Worm (Caenorhabditis elegans): ENCODE measurements around the gene srj-50.

The srj-50 gene

ce11 chrV:2876188-2876831, 43.5 kb downstream of the srj-50 start:
- TF ChIP-seq tbx-37 (GFP tag; conservative IDR thresholded peaks at IDR 0.05) = no peak
- TF ChIP-seq ceh-13 (GFP tag; optimal IDR thresholded peaks at IDR 0.05) = no peak
- TF ChIP-seq hmbx-1 (tag; optimal IDR thresholded peaks at IDR 0.05) = no peak
- TF ChIP-seq tbx-11 (GFP tag; IDR thresholded peaks at IDR 0.05) = no peak

- TF ChIP-seq hnd-1 (tag; optimal IDR thresholded peaks at IDR 0.05) (no peak), ceh-36 (tag; optimal IDR thresholded peaks at IDR 0.05) (no peak), pes-1 (GFP tag; IDR thresholded peaks at IDR 0.05) (no peak), F13C5.2 (tag; optimal IDR thresholded peaks at IDR 0.05) (no peak), tbx-11 (GFP tag; IDR thresholded peaks at IDR 0.05) (no peak), scrt-1 (GFP tag; IDR thresholded peaks at IDR 0.05) (no peak), flt-1 (GFP tag; IDR thresholded peaks at IDR 0.05) (no peak), ets-7 (tag; optimal IDR thresholded peaks at IDR 0.05) (no peak), ama-1 (optimal IDR thresholded peaks at IDR 0.05) (no peak), sea-1 (GFP tag; conservative IDR thresholded peaks at IDR 0.05) (no peak), B0310.2 (tag; optimal IDR thresholded peaks at IDR 0.05) (no peak)
Observed at ce11 chrV:2877509-2877908, 44.7 kb downstream of the srj-50 start, which contains the start of gene F37B4.10. Gene F37B4.10 (minus strand): TSS chrV:2877609.

ce11 chrV:2879801-2880200, 47.0 kb downstream of the srj-50 start, which contains the start of gene str-39:
Gene str-39 (minus strand): TSS chrV:2879901.
- TF ChIP-seq scrt-1 (GFP tag; IDR thresholded peaks at IDR 0.05) (no peak), ceh-36 (tag; optimal IDR thresholded peaks at IDR 0.05) (no peak), F13C5.2 (tag; optimal IDR thresholded peaks at IDR 0.05) (no peak), sea-1 (GFP tag; conservative IDR thresholded peaks at IDR 0.05) (no peak), ets-7 (tag; optimal IDR thresholded peaks at IDR 0.05) (no peak), aly-1 (tag; optimal IDR thresholded peaks at IDR 0.05) (no peak), hmbx-1 (tag; optimal IDR thresholded peaks at IDR 0.05) (no peak), ceh-13 (GFP tag; optimal IDR thresholded peaks at IDR 0.05) (no peak), pes-1 (GFP tag; IDR thresholded peaks at IDR 0.05) (no peak)

- TF ChIP-seq F13C5.2 (tag; optimal IDR thresholded peaks at IDR 0.05) (no peak), B0310.2 (tag; optimal IDR thresholded peaks at IDR 0.05) (no peak), flt-1 (GFP tag; IDR thresholded peaks at IDR 0.05) (no peak)
Observed at ce11 chrV:2880356-2880755, 47.6 kb downstream of the srj-50 start.

- no peak for TF ChIP-seq tbx-11 (GFP tag; IDR thresholded peaks at IDR 0.05)
- no peak for TF ChIP-seq scrt-1 (GFP tag; IDR thresholded peaks at IDR 0.05)
- TF ChIP-seq ceh-13 (GFP tag; optimal IDR thresholded peaks at IDR 0.05) = no peak
- no peak for TF ChIP-seq F13C5.2 (tag; optimal IDR thresholded peaks at IDR 0.05)
- TF ChIP-seq sea-1 (GFP tag; conservative IDR thresholded peaks at IDR 0.05) = no peak
- no peak for TF ChIP-seq tbx-37 (GFP tag; conservative IDR thresholded peaks at IDR 0.05)
- no peak for TF ChIP-seq aly-1 (tag; optimal IDR thresholded peaks at IDR 0.05)
- no peak for TF ChIP-seq B0310.2 (tag; optimal IDR thresholded peaks at IDR 0.05)
- TF ChIP-seq flt-1 (GFP tag; IDR thresholded peaks at IDR 0.05) = no peak
- TF ChIP-seq tra-4 (tag; optimal IDR thresholded peaks at IDR 0.05) = no peak
- TF ChIP-seq hmg-4 (GFP tag; optimal IDR thresholded peaks at IDR 0.05) = no peak
- no peak for TF ChIP-seq pes-1 (GFP tag; IDR thresholded peaks at IDR 0.05)
Observed at ce11 chrV:2881016-2881415, 48.2 kb downstream of the srj-50 start, which contains the start of gene ifc-1. Gene ifc-1 (plus strand): TSS chrV:2881393.

- TF ChIP-seq tbx-11 (GFP tag; IDR thresholded peaks at IDR 0.05) (no peak), tbx-37 (GFP tag; conservative IDR thresholded peaks at IDR 0.05) (no peak), ama-1 (optimal IDR thresholded peaks at IDR 0.05) (no peak), hmbx-1 (tag; optimal IDR thresholded peaks at IDR 0.05) (no peak), ceh-36 (tag; optimal IDR thresholded peaks at IDR 0.05) (no peak), hnd-1 (tag; optimal IDR thresholded peaks at IDR 0.05) (no peak), B0310.2 (tag; optimal IDR thresholded peaks at IDR 0.05) (no peak), ets-7 (tag; optimal IDR thresholded peaks at IDR 0.05) (no peak), tra-4 (tag; optimal IDR thresholded peaks at IDR 0.05) (no peak), sea-1 (GFP tag; conservative IDR thresholded peaks at IDR 0.05) (no peak), aly-1 (tag; optimal IDR thresholded peaks at IDR 0.05) (no peak), flt-1 (GFP tag; IDR thresholded peaks at IDR 0.05) (no peak), pes-1 (GFP tag; IDR thresholded peaks at IDR 0.05) (no peak), scrt-1 (GFP tag; IDR thresholded peaks at IDR 0.05) (no peak), F13C5.2 (tag; optimal IDR thresholded peaks at IDR 0.05) (no peak), hmg-4 (GFP tag; optimal IDR thresholded peaks at IDR 0.05) (no peak), ceh-13 (GFP tag; optimal IDR thresholded peaks at IDR 0.05) (no peak)
Observed at ce11 chrV:2881565-2881964, 48.8 kb downstream of the srj-50 start.

ce11 chrV:2883097-2883496, 50.3 kb downstream of the srj-50 start:
- TF ChIP-seq scrt-1 (GFP tag; IDR thresholded peaks at IDR 0.05) = no peak
- TF ChIP-seq tra-4 (tag; optimal IDR thresholded peaks at IDR 0.05) = no peak
- TF ChIP-seq pes-1 (GFP tag; IDR thresholded peaks at IDR 0.05) = no peak
- no peak for TF ChIP-seq aly-1 (tag; optimal IDR thresholded peaks at IDR 0.05)

- TF ChIP-seq F13C5.2 (tag; optimal IDR thresholded peaks at IDR 0.05) (no peak), flt-1 (GFP tag; IDR thresholded peaks at IDR 0.05) (no peak), ceh-36 (tag; optimal IDR thresholded peaks at IDR 0.05) (no peak), aly-1 (tag; optimal IDR thresholded peaks at IDR 0.05) (no peak), hmg-4 (GFP tag; optimal IDR thresholded peaks at IDR 0.05) (no peak), scrt-1 (GFP tag; IDR thresholded peaks at IDR 0.05) (no peak), tbx-37 (GFP tag; conservative IDR thresholded peaks at IDR 0.05) (no peak), ama-1 (optimal IDR thresholded peaks at IDR 0.05) (no peak), hnd-1 (tag; optimal IDR thresholded peaks at IDR 0.05) (no peak), hmbx-1 (tag; optimal IDR thresholded peaks at IDR 0.05) (no peak), B0310.2 (tag; optimal IDR thresholded peaks at IDR 0.05) (no peak), sea-1 (GFP tag; conservative IDR thresholded peaks at IDR 0.05) (no peak), tra-4 (tag; optimal IDR thresholded peaks at IDR 0.05) (no peak), ceh-13 (GFP tag; optimal IDR thresholded peaks at IDR 0.05) (no peak), tbx-11 (GFP tag; IDR thresholded peaks at IDR 0.05) (no peak), pes-1 (GFP tag; IDR thresholded peaks at IDR 0.05) (no peak), ets-7 (tag; optimal IDR thresholded peaks at IDR 0.05) (no peak)
Observed at ce11 chrV:2884411-2884810, 51.6 kb downstream of the srj-50 start, which contains the start of gene sre-24. Gene sre-24 (plus strand): TSS chrV:2884711.

Measured in whole organism, early embryonic.